Worm (Caenorhabditis elegans) whole organism, L4 larva: ENCODE data around the gene acbp-4.

Experiments used
- F10B5.3 ChIP-seq: sonication (generic microtip); optimal IDR thresholded peaks from 2 replicates; lab custom pipeline; 2016; ENCODE audit warnings: mild to moderate bottlenecking, missing genetic modification characterization, missing compliant biosample characterization
- F26F4.8 ChIP-seq: fragments of 200-800 bp; sonication (Bioruptor generic); conservative IDR thresholded peaks from 2 replicates; pipeline ENCODE4 v1.3.6; 2022; ENCODE audit warnings: missing genetic modification characterization, missing compliant biosample characterization
- F44E2.7 ChIP-seq: fragments of 200-800 bp; sonication (Bioruptor generic); IDR thresholded peaks from 2 replicates; pipeline ENCODE4 v2.1.2; 2022; ENCODE audit warnings: missing genetic modification characterization, missing compliant biosample characterization
- R02D3.7 ChIP-seq: fragments of 150-350 bp; sonication (generic microtip); optimal IDR thresholded peaks from 3 replicates; lab custom pipeline; 2014; ENCODE audit warnings: missing biosample characterization, missing genetic modification characterization
- T20F7.1 ChIP-seq: fragments of 200-800 bp; sonication (Bioruptor generic); optimal IDR thresholded peaks from 2 replicates; lab custom pipeline; 2018; ENCODE audit warnings: mild to moderate bottlenecking, missing genetic modification characterization, missing compliant biosample characterization
- T26A8.4 ChIP-seq: fragments of 200-800 bp; sonication (Bioruptor generic); IDR thresholded peaks from 2 replicates; pipeline ENCODE4 v1.3.6; 2022; ENCODE audit warnings: missing genetic modification characterization, missing compliant biosample characterization
- Y75B8A.6 ChIP-seq: fragments of 200-800 bp; sonication (Bioruptor generic); IDR thresholded peaks from 2 replicates; pipeline ENCODE4 v1.3.6; 2022; ENCODE audit warnings: missing genetic modification reagents, missing genetic modification characterization, missing compliant biosample characterization
- aha-1 ChIP-seq: fragments of 150-350 bp; peaks from one replicate; lab custom pipeline; 2014; ENCODE audit warnings: missing biosample characterization, missing genetic modification characterization
- ama-1 ChIP-seq: fragments of 150-350 bp; optimal IDR thresholded peaks from 2 replicates; lab custom pipeline; 2014; ENCODE audit warnings: inconsistent platforms, mixed read lengths
- attf-4 ChIP-seq: sonication (generic microtip); optimal IDR thresholded peaks from 3 replicates; lab custom pipeline; 2017; ENCODE audit warnings: missing biosample characterization, missing genetic modification characterization
- ceh-20 ChIP-seq: fragments of 200-800 bp; sonication (Bioruptor generic); IDR thresholded peaks from 2 replicates; pipeline ENCODE4 v1.3.6; 2022; ENCODE audit warnings: missing genetic modification reagents, missing genetic modification characterization, missing compliant biosample characterization
- ceh-62 ChIP-seq: sonication (generic microtip); optimal IDR thresholded peaks from 2 replicates; lab custom pipeline; 2017; ENCODE audit warnings: missing biosample characterization, missing genetic modification characterization
- ceh-82 ChIP-seq: sonication (generic microtip); optimal IDR thresholded peaks from 2 replicates; lab custom pipeline; 2017; ENCODE audit warnings: missing biosample characterization, missing genetic modification characterization
- ces-1 ChIP-seq: fragments of 150-350 bp; sonication (generic microtip); optimal IDR thresholded peaks from 4 replicates; lab custom pipeline; 2014; ENCODE audit warnings: missing biosample characterization, missing genetic modification reagents, missing genetic modification characterization
- ctbp-1 ChIP-seq: fragments of 200-800 bp; sonication (Bioruptor generic); IDR thresholded peaks from 2 replicates; pipeline ENCODE4 v1.3.6; 2022; ENCODE audit warnings: missing genetic modification reagents, missing genetic modification characterization, missing compliant biosample characterization
- daf-12 ChIP-seq: fragments of 150-350 bp; optimal IDR thresholded peaks from 2 replicates; lab custom pipeline; 2014; ENCODE audit warnings: missing biosample characterization, missing genetic modification reagents, missing genetic modification characterization
- daf-16 ChIP-seq, 3 experiments: sonication (generic microtip); optimal IDR thresholded peaks; 2 replicates each; lab custom pipeline; 2016 to 2017; ENCODE audit warnings: missing genetic modification characterization in 3 of 3, missing genetic modification reagents in 3 of 3, mild to moderate bottlenecking in 2 of 3, missing compliant biosample characterization in 2 of 3, missing biosample characterization in 1 of 3, moderate library complexity in 1 of 3
- daf-19 ChIP-seq: fragments of 200-800 bp; sonication (Bioruptor generic); conservative IDR thresholded peaks from 2 replicates; pipeline ENCODE4 v1.3.6; 2022; ENCODE audit warnings: missing genetic modification characterization, missing compliant biosample characterization
- daf-8 ChIP-seq: fragments of 200-800 bp; sonication (Bioruptor generic); IDR thresholded peaks from 2 replicates; pipeline ENCODE4 v1.3.6; 2022; ENCODE audit warnings: missing genetic modification characterization, missing compliant biosample characterization
- dmd-6 ChIP-seq: fragments of 200-800 bp; sonication (Bioruptor generic); IDR thresholded peaks from 2 replicates; pipeline ENCODE4 v1.3.6; 2022; ENCODE audit warnings: missing genetic modification reagents, missing genetic modification characterization, missing compliant biosample characterization
- dpl-1 ChIP-seq: fragments of 150-350 bp; optimal IDR thresholded peaks from 2 replicates; lab custom pipeline; 2014; ENCODE audit warnings: missing biosample characterization, missing genetic modification reagents, missing genetic modification characterization
- dve-1 ChIP-seq: sonication (generic microtip); optimal IDR thresholded peaks from 2 replicates; lab custom pipeline; 2017; ENCODE audit warnings: antibody characterized with exemption, mild to moderate bottlenecking, missing genetic modification characterization, missing compliant biosample characterization; ENCODE audit not compliant: insufficient read depth
- egl-27 ChIP-seq: sonication (generic microtip); optimal IDR thresholded peaks from 3 replicates; lab custom pipeline; 2017; ENCODE audit warnings: missing biosample characterization, missing genetic modification reagents, missing genetic modification characterization
- hif-1 ChIP-seq, 2 experiments: sonication (generic microtip); optimal IDR thresholded peaks; 2 replicates each; lab custom pipeline; 2016 to 2017; ENCODE audit warnings: missing compliant biosample characterization in 2 of 2, missing genetic modification characterization in 2 of 2, missing genetic modification reagents in 2 of 2, missing genotype in 2 of 2, mild to moderate bottlenecking in 1 of 2
- hlh-30 ChIP-seq: sonication (generic microtip); optimal IDR thresholded peaks from 2 replicates; lab custom pipeline; 2017; ENCODE audit warnings: antibody characterized with exemption, mild to moderate bottlenecking, missing genetic modification characterization, missing compliant biosample characterization; ENCODE audit not compliant: insufficient read depth
- lim-7 ChIP-seq: fragments of 200-800 bp; sonication (Bioruptor generic); IDR thresholded peaks from 2 replicates; pipeline ENCODE4 v1.3.6; 2022; ENCODE audit warnings: missing genetic modification characterization, missing compliant biosample characterization
- lin-1 ChIP-seq: fragments of 200-800 bp; sonication (Bioruptor generic); IDR thresholded peaks from 2 replicates; pipeline ENCODE4 v1.3.6; 2022; ENCODE audit warnings: missing genetic modification reagents, missing genetic modification characterization, missing compliant biosample characterization
- lin-29 ChIP-seq: fragments of 200-800 bp; sonication (Bioruptor generic); IDR thresholded peaks from 2 replicates; pipeline ENCODE4 v1.3.6; 2022; ENCODE audit warnings: missing genetic modification reagents, missing genetic modification characterization, missing compliant biosample characterization
- lin-38 ChIP-seq: fragments of 200-800 bp; sonication (Bioruptor generic); IDR thresholded peaks from 2 replicates; pipeline ENCODE4 v1.3.6; 2022; ENCODE audit warnings: missing genetic modification reagents, missing genetic modification characterization, missing compliant biosample characterization
- lin-39 ChIP-seq: fragments of 150-350 bp; optimal IDR thresholded peaks from 2 replicates; lab custom pipeline; 2014; ENCODE audit warnings: missing biosample characterization, missing genetic modification reagents, missing genetic modification characterization
- mep-1 ChIP-seq: fragments of 150-350 bp; sonication (generic microtip); optimal IDR thresholded peaks from 3 replicates; lab custom pipeline; 2014; ENCODE audit warnings: missing biosample characterization, missing genetic modification characterization
- mes-2 ChIP-seq: sonication (generic microtip); optimal IDR thresholded peaks from 2 replicates; lab custom pipeline; 2016; ENCODE audit warnings: missing genotype, mild to moderate bottlenecking, missing genetic modification characterization, missing compliant biosample characterization; ENCODE audit not compliant: poor library complexity, severe bottlenecking
- mxl-2 ChIP-seq: fragments of 200-800 bp; sonication (Bioruptor generic); conservative IDR thresholded peaks from 2 replicates; pipeline ENCODE4 v1.3.6; 2022; ENCODE audit warnings: missing genetic modification reagents, missing genetic modification characterization, missing compliant biosample characterization
- nhr-111 ChIP-seq: fragments of 200-800 bp; sonication (Bioruptor generic); optimal IDR thresholded peaks from 2 replicates; lab custom pipeline; 2018; ENCODE audit warnings: mild to moderate bottlenecking, missing genetic modification characterization, missing compliant biosample characterization
- nhr-237 ChIP-seq: sonication (generic microtip); optimal IDR thresholded peaks from 2 replicates; lab custom pipeline; 2017; ENCODE audit warnings: missing biosample characterization, missing genetic modification characterization
- nhr-25 ChIP-seq: sonication (generic microtip); optimal IDR thresholded peaks from 2 replicates; lab custom pipeline; 2017; ENCODE audit warnings: missing genetic modification characterization, mild to moderate bottlenecking, missing compliant biosample characterization, antibody characterized with exemption, moderate library complexity, borderline replicate concordance; ENCODE audit not compliant: insufficient read depth
- nhr-28 ChIP-seq: fragments of 150-350 bp; optimal IDR thresholded peaks from 2 replicates; lab custom pipeline; 2014; ENCODE audit warnings: missing biosample characterization, missing genetic modification characterization
- nhr-41 ChIP-seq: fragments of 200-800 bp; sonication (Bioruptor generic); IDR thresholded peaks from 2 replicates; pipeline ENCODE4 v1.3.6; 2022; ENCODE audit warnings: missing genetic modification reagents, missing genetic modification characterization, missing compliant biosample characterization
- nhr-42 ChIP-seq: fragments of 200-800 bp; sonication (Bioruptor generic); IDR thresholded peaks from 2 replicates; pipeline ENCODE4 v1.3.6; 2022; ENCODE audit warnings: missing genetic modification characterization, missing compliant biosample characterization
- nhr-48 ChIP-seq: sonication (generic microtip); optimal IDR thresholded peaks from 2 replicates; lab custom pipeline; 2016; ENCODE audit warnings: mild to moderate bottlenecking, missing genetic modification characterization, missing compliant biosample characterization
- nhr-6 ChIP-seq: fragments of 150-350 bp; optimal IDR thresholded peaks from 2 replicates; lab custom pipeline; 2014; ENCODE audit warnings: missing biosample characterization, missing genetic modification characterization
- nhr-76 ChIP-seq: fragments of 150-350 bp; optimal IDR thresholded peaks from 2 replicates; lab custom pipeline; 2014; ENCODE audit warnings: missing biosample characterization, missing genetic modification characterization
- pha-4 ChIP-seq, 2 experiments: fragments of 150-350 bp in 1 of 2; fragments of 200-800 bp in 1 of 2; sonication (Bioruptor generic) in 1 of 2; IDR thresholded peaks in 1 of 2; optimal IDR thresholded peaks in 1 of 2; 2 replicates each; pipeline versions ENCODE4 v1.3.6 to Lab custom; 2014 to 2022; ENCODE audit warnings: missing genetic modification characterization in 2 of 2, missing genetic modification reagents in 2 of 2, missing biosample characterization in 1 of 2, missing compliant biosample characterization in 1 of 2
- saeg-2 ChIP-seq: fragments of 200-800 bp; sonication (Bioruptor generic); IDR thresholded peaks from 2 replicates; pipeline ENCODE4 v1.3.6; 2022; ENCODE audit warnings: missing genetic modification reagents, missing genetic modification characterization, missing compliant biosample characterization
- set-16 ChIP-seq: fragments of 200-800 bp; sonication (Bioruptor generic); IDR thresholded peaks from 2 replicates; pipeline ENCODE4 v1.3.6; 2022; ENCODE audit warnings: missing genetic modification reagents, missing genetic modification characterization, missing compliant biosample characterization
- snpc-1.2 ChIP-seq: fragments of 200-800 bp; sonication (Bioruptor generic); IDR thresholded peaks from 2 replicates; pipeline ENCODE4 v1.3.6; 2022; ENCODE audit warnings: missing genetic modification reagents, missing genetic modification characterization, missing compliant biosample characterization
- snpc-4 ChIP-seq: fragments of 150-350 bp; optimal IDR thresholded peaks from 2 replicates; lab custom pipeline; 2014; ENCODE audit warnings: missing biosample characterization, missing genetic modification characterization
- unc-39 ChIP-seq: sonication (generic microtip); optimal IDR thresholded peaks from 2 replicates; lab custom pipeline; 2017; ENCODE audit warnings: missing biosample characterization, missing genetic modification characterization
- vab-7 ChIP-seq: fragments of 200-800 bp; sonication (Bioruptor generic); IDR thresholded peaks from 2 replicates; pipeline ENCODE4 v1.3.6; 2022; ENCODE audit warnings: missing genetic modification reagents, missing genetic modification characterization, missing compliant biosample characterization
- zip-2 ChIP-seq: fragments of 150-350 bp; optimal IDR thresholded peaks from 2 replicates; lab custom pipeline; 2014; ENCODE audit warnings: missing biosample characterization, missing genetic modification characterization
- ztf-11 ChIP-seq: fragments of 150-350 bp; optimal IDR thresholded peaks from 2 replicates; lab custom pipeline; 2014; ENCODE audit warnings: missing biosample characterization, missing genetic modification characterization

Gene acbp-4

DNA sequence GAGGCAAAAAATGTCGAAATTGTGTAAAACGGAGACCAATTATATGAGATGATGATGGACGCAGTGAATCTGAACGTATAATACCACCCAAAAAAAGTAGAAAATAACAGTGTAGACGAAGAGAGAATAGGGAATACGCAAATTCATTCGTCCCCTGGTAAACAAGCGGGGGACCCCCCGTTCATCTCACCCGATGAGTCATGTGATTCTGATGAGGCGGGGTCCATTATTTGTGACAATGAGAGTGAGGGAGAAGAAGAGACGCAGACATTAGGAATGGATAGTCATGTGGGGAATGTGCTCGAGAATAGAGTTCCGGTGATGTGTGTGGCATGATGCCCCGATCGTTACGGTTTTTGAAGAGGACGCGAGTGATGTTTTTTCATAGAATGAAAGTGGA lies 36.8 kb downstream of the acbp-4 start (continued):
- TF ChIP-seq ceh-82 (no peak), nhr-25 (tag; lab: Kevin White, UChicago) (peak; percentile 15), nhr-42 (GFP tag; lab: Robert Waterston, UW) (no peak), aha-1 (tag; lab: Kevin White, UChicago) (peak; percentile 43), R02D3.7 (no peak), zip-2 (tag; lab: Kevin White, UChicago) (no peak), F26F4.8 (GFP tag; lab: Robert Waterston, UW) (no peak), F10B5.3 (tag; lab: Kevin White, UChicago) (no peak), nhr-111 (no peak), snpc-4 (tag; lab: Kevin White, UChicago) (no peak), ctbp-1 (GFP tag; lab: Robert Waterston, UW) (no peak), daf-12 (no peak), lin-39 (tag; lab: Kevin White, UChicago) (no peak), mes-2 (tag; lab: Kevin White, UChicago) (peak; percentile 62), lin-38 (no peak), lin-29 (GFP tag; lab: Robert Waterston, UW) (no peak), nhr-237 (no peak), set-16 (GFP tag; lab: Robert Waterston, UW) (no peak), dpl-1 (GFP tag; lab: Kevin White, UChicago) (peak; percentile 18), hlh-30 (tag; lab: Kevin White, UChicago) (peak; percentile 97), dmd-6 (peak; percentile 66), saeg-2 (no peak), ceh-20 (GFP tag; lab: Robert Waterston, UW) (no peak), vab-7 (GFP tag; lab: Robert Waterston, UW) (no peak), snpc-1.2 (GFP tag; lab: Robert Waterston, UW) (no peak), nhr-48 (tag; lab: Kevin White, UChicago) (no peak), T20F7.1 (GFP tag; lab: Kevin White, UChicago) (no peak), lim-7 (GFP tag; lab: Robert Waterston, UW) (no peak), mep-1 (tag; lab: Kevin White, UChicago) (peak; percentile 71), Y75B8A.6 (GFP tag; lab: Robert Waterston, UW) (no peak), ceh-62 (tag; lab: Kevin White, UChicago) (no peak), mxl-2 (GFP tag; lab: Robert Waterston, UW) (no peak), dve-1 (tag; lab: Kevin White, UChicago) (peak; percentile 54), attf-4 (no peak), ces-1 (no peak), nhr-41 (GFP tag; lab: Robert Waterston, UW) (no peak), unc-39 (no peak), nhr-28 (tag; lab: Kevin White, UChicago) (peak; percentile 40), daf-19 (GFP tag; lab: Robert Waterston, UW) (no peak), F44E2.7 (GFP tag; lab: Robert Waterston, UW) (no peak), nhr-6 (tag; lab: Kevin White, UChicago) (peak; percentile 78), pha-4 (GFP tag; IDR thresholded peaks at IDR 0.05; lab: Robert Waterston, UW) (no peak), pha-4 (tag; optimal IDR thresholded peaks at IDR 0.05; lab: Kevin White, UChicago) (peak; percentile 87), daf-8 (GFP tag; lab: Robert Waterston, UW) (no peak), lin-1 (no peak), nhr-76 (tag; lab: Kevin White, UChicago) (no peak), ama-1 (lab: Kevin White, UChicago) (no peak), T26A8.4 (GFP tag; lab: Robert Waterston, UW) (no peak), egl-27 (tag; lab: Kevin White, UChicago) (no peak), daf-16 (GFP tag; optimal IDR thresholded peaks at IDR 0.05; lab: Kevin White, UChicago) (no peak), daf-16 (tag; optimal IDR thresholded peaks at IDR 0.05; lab: Kevin White, UChicago) (peak; percentile 21), ztf-11 (tag; lab: Kevin White, UChicago) (no peak), hif-1 (tag; optimal IDR thresholded peaks at IDR 0.05; lab: Kevin White, UChicago) (peak in 1 of 2 experiments; percentile 30)
